Fruit fly (Drosophila melanogaster) whole organism, prepupa: ENCODE results near the gene CG9117.

ENCODE experiments used
- CG10669 ChIP-seq: fragments of 200-800 bp; sonication (Bioruptor generic); optimal IDR thresholded peaks from 3 replicates; lab custom pipeline; 2018; ENCODE audit warnings: missing biosample characterization, mild to moderate bottlenecking, missing genetic modification characterization, moderate library complexity
- CG11294 ChIP-seq: fragments of 200-800 bp; sonication (Bioruptor generic); IDR thresholded peaks from 2 replicates; pipeline ENCODE4 v1.3.6; 2022; ENCODE audit warnings: missing biosample characterization, missing genetic modification characterization
- CG11902 ChIP-seq: fragments of 200-800 bp; sonication (Bioruptor generic); optimal IDR thresholded peaks from 3 replicates; lab custom pipeline; 2016; ENCODE audit warnings: missing biosample characterization, missing genetic modification characterization
- CG15336 ChIP-seq: fragments of 200-800 bp; sonication (Bioruptor generic); IDR thresholded peaks from 2 replicates; pipeline ENCODE4 v1.3.6; 2022; ENCODE audit warnings: missing biosample characterization, missing genetic modification characterization
- CG1621 ChIP-seq: fragments of 200-800 bp; sonication (Bioruptor generic); optimal IDR thresholded peaks from 3 replicates; lab custom pipeline; 2018; ENCODE audit warnings: missing biosample characterization, mild to moderate bottlenecking, missing genetic modification characterization
- CG16779 ChIP-seq: fragments of 200-800 bp; sonication (Bioruptor generic); optimal IDR thresholded peaks from 3 replicates; lab custom pipeline; 2017; ENCODE audit warnings: missing biosample characterization, mild to moderate bottlenecking, missing genetic modification characterization
- CG31627 ChIP-seq: fragments of 200-800 bp; sonication (Bioruptor generic); optimal IDR thresholded peaks from 3 replicates; lab custom pipeline; 2016; ENCODE audit warnings: missing biosample characterization, missing genetic modification characterization
- CG32006 ChIP-seq: fragments of 200-800 bp; sonication (Bioruptor generic); optimal IDR thresholded peaks from 3 replicates; lab custom pipeline; 2017; ENCODE audit warnings: missing biosample characterization, mild to moderate bottlenecking, missing genetic modification characterization
- CG3919 ChIP-seq: fragments of 200-800 bp; sonication (Bioruptor generic); optimal IDR thresholded peaks from 3 replicates; lab custom pipeline; 2016; ENCODE audit warnings: missing biosample characterization, missing genetic modification characterization
- CG4318 ChIP-seq: fragments of 200-800 bp; sonication (Bioruptor generic); optimal IDR thresholded peaks from 3 replicates; lab custom pipeline; 2017; ENCODE audit warnings: missing biosample characterization, mild to moderate bottlenecking, missing genetic modification characterization
- CG6808 ChIP-seq: fragments of 200-800 bp; sonication (Bioruptor generic); optimal IDR thresholded peaks from 3 replicates; lab custom pipeline; 2017; ENCODE audit warnings: missing biosample characterization, missing genetic modification characterization, mild to moderate bottlenecking, moderate library complexity, missing genetic modification reagents
- CG7368 ChIP-seq: fragments of 200-800 bp; sonication (Bioruptor generic); optimal IDR thresholded peaks from 3 replicates; lab custom pipeline; 2016; ENCODE audit warnings: missing biosample characterization, missing genetic modification characterization
- CG8119 ChIP-seq: fragments of 200-800 bp; sonication (Bioruptor generic); IDR thresholded peaks from 3 replicates; pipeline ENCODE4 v1.3.6; 2022; ENCODE audit warnings: missing biosample characterization, missing genetic modification characterization
- CG8319 ChIP-seq: fragments of 200-800 bp; sonication (Bioruptor generic); optimal IDR thresholded peaks from 3 replicates; lab custom pipeline; 2016; ENCODE audit warnings: missing biosample characterization, missing genetic modification characterization
- CG8632 ChIP-seq: fragments of 200-800 bp; sonication (Bioruptor generic); optimal IDR thresholded peaks from 3 replicates; lab custom pipeline; 2016; ENCODE audit warnings: missing biosample characterization, missing genetic modification characterization
- CG9139 ChIP-seq: fragments of 200-800 bp; sonication (Bioruptor generic); optimal IDR thresholded peaks from 3 replicates; lab custom pipeline; 2017; ENCODE audit warnings: missing biosample characterization, mild to moderate bottlenecking, missing genetic modification characterization
- Eip75B ChIP-seq: fragments of 200-800 bp; sonication (Bioruptor generic); optimal IDR thresholded peaks from 3 replicates; lab custom pipeline; 2016; ENCODE audit warnings: missing biosample characterization, missing genetic modification characterization
- Eip93F ChIP-seq: fragments of 200-800 bp; sonication (Bioruptor generic); optimal IDR thresholded peaks from 2 replicates; lab custom pipeline; 2016; ENCODE audit warnings: missing biosample characterization, mild to moderate bottlenecking, missing genetic modification characterization
- Ets21C ChIP-seq: fragments of 200-800 bp; sonication (Bioruptor generic); optimal IDR thresholded peaks from 3 replicates; lab custom pipeline; 2016; ENCODE audit warnings: missing biosample characterization, missing genetic modification characterization
- Ets96B ChIP-seq: fragments of 200-800 bp; optimal IDR thresholded peaks from 2 replicates; lab custom pipeline; 2019; ENCODE audit warnings: missing biosample characterization, mild to moderate bottlenecking, missing genetic modification characterization, moderate library complexity
- Gug ChIP-seq: fragments of 200-800 bp; sonication (Bioruptor generic); IDR thresholded peaks from 2 replicates; pipeline ENCODE4 v1.3.6; 2022; ENCODE audit warnings: missing biosample characterization, missing genetic modification characterization
- Hr38 ChIP-seq: sonication (Bioruptor generic); optimal IDR thresholded peaks from 2 replicates; lab custom pipeline; 2016; ENCODE audit warnings: missing biosample characterization, missing genetic modification characterization
- Hr39 ChIP-seq: fragments of 200-800 bp; sonication (Bioruptor generic); optimal IDR thresholded peaks from 2 replicates; lab custom pipeline; 2016; ENCODE audit warnings: missing biosample characterization, missing genetic modification characterization
- Hr4 ChIP-seq: fragments of 200-800 bp; sonication (Bioruptor generic); optimal IDR thresholded peaks from 3 replicates; lab custom pipeline; 2016; ENCODE audit warnings: missing biosample characterization, missing genetic modification characterization
- Lpt ChIP-seq: fragments of 200-800 bp; sonication (Bioruptor generic); optimal IDR thresholded peaks from 3 replicates; lab custom pipeline; 2016; ENCODE audit warnings: missing biosample characterization, missing genetic modification characterization
- Met ChIP-seq: fragments of 200-800 bp; sonication (Bioruptor generic); optimal IDR thresholded peaks from 3 replicates; lab custom pipeline; 2016; ENCODE audit warnings: missing biosample characterization, missing genetic modification characterization
- Sox102F ChIP-seq: fragments of 200-800 bp; sonication (Bioruptor generic); optimal IDR thresholded peaks from 2 replicates; lab custom pipeline; 2016; ENCODE audit warnings: missing biosample characterization, mild to moderate bottlenecking, missing genetic modification characterization
- Sox14 ChIP-seq: fragments of 200-800 bp; sonication (Bioruptor generic); optimal IDR thresholded peaks from 3 replicates; lab custom pipeline; 2016; ENCODE audit warnings: missing biosample characterization, missing genetic modification characterization
- Sox15 ChIP-seq: fragments of 200-800 bp; sonication (Bioruptor generic); optimal IDR thresholded peaks from 3 replicates; lab custom pipeline; 2016; ENCODE audit warnings: missing biosample characterization, missing genetic modification characterization
- achi ChIP-seq: fragments of 200-800 bp; sonication (Bioruptor generic); optimal IDR thresholded peaks from 3 replicates; lab custom pipeline; 2016; ENCODE audit warnings: missing biosample characterization, missing genetic modification characterization
- acj6 ChIP-seq: fragments of 200-800 bp; sonication (Bioruptor generic); optimal IDR thresholded peaks from 3 replicates; lab custom pipeline; 2016; ENCODE audit warnings: missing biosample characterization, missing genetic modification characterization
- cyc ChIP-seq: fragments of 200-800 bp; sonication (Bioruptor generic); optimal IDR thresholded peaks from 3 replicates; lab custom pipeline; 2016; ENCODE audit warnings: missing biosample characterization, missing genetic modification characterization
- eg ChIP-seq: fragments of 200-800 bp; sonication (Bioruptor generic); IDR thresholded peaks from 3 replicates; pipeline ENCODE4 v1.3.6; 2022; ENCODE audit warnings: missing biosample characterization, missing genetic modification characterization
- esn ChIP-seq: fragments of 200-800 bp; sonication (Bioruptor generic); optimal IDR thresholded peaks from 2 replicates; lab custom pipeline; 2016; ENCODE audit warnings: missing biosample characterization, mild to moderate bottlenecking, missing genetic modification characterization, moderate library complexity
- fd59A ChIP-seq: fragments of 200-800 bp; sonication (Bioruptor generic); optimal IDR thresholded peaks from 2 replicates; lab custom pipeline; 2017; ENCODE audit warnings: missing biosample characterization, mild to moderate bottlenecking, missing genetic modification characterization, missing genetic modification reagents
- net ChIP-seq: fragments of 200-800 bp; sonication (Bioruptor generic); optimal IDR thresholded peaks from 3 replicates; lab custom pipeline; 2016; ENCODE audit warnings: missing biosample characterization, missing genetic modification characterization
- pdm3 ChIP-seq: fragments of 200-800 bp; sonication (Bioruptor generic); optimal IDR thresholded peaks from 3 replicates; lab custom pipeline; 2016; ENCODE audit warnings: missing biosample characterization, missing genetic modification characterization
- salr ChIP-seq, 2 experiments: fragments of 200-800 bp; sonication (Bioruptor generic); optimal IDR thresholded peaks; 3 replicates each; lab custom pipeline; 2016 to 2018; ENCODE audit warnings: missing biosample characterization in 2 of 2, missing genetic modification characterization in 2 of 2, mild to moderate bottlenecking in 1 of 2
- spab ChIP-seq: fragments of 200-800 bp; sonication (Bioruptor generic); optimal IDR thresholded peaks from 2 replicates; lab custom pipeline; 2017; ENCODE audit warnings: missing biosample characterization, mild to moderate bottlenecking, missing genetic modification characterization, missing genetic modification reagents
- ss ChIP-seq, 2 experiments: fragments of 200-800 bp; sonication (Bioruptor generic); optimal IDR thresholded peaks; 2 replicates in 1 of 2; 3 replicates in 1 of 2; lab custom pipeline; 2017 to 2018; ENCODE audit warnings: mild to moderate bottlenecking in 2 of 2, missing biosample characterization in 2 of 2, missing genetic modification characterization in 2 of 2, moderate library complexity in 1 of 2
- vri ChIP-seq: fragments of 200-800 bp; sonication (Bioruptor generic); optimal IDR thresholded peaks from 3 replicates; lab custom pipeline; 2016; ENCODE audit warnings: missing biosample characterization, mild to moderate bottlenecking, missing genetic modification characterization

CG9117 gene

DNA sequence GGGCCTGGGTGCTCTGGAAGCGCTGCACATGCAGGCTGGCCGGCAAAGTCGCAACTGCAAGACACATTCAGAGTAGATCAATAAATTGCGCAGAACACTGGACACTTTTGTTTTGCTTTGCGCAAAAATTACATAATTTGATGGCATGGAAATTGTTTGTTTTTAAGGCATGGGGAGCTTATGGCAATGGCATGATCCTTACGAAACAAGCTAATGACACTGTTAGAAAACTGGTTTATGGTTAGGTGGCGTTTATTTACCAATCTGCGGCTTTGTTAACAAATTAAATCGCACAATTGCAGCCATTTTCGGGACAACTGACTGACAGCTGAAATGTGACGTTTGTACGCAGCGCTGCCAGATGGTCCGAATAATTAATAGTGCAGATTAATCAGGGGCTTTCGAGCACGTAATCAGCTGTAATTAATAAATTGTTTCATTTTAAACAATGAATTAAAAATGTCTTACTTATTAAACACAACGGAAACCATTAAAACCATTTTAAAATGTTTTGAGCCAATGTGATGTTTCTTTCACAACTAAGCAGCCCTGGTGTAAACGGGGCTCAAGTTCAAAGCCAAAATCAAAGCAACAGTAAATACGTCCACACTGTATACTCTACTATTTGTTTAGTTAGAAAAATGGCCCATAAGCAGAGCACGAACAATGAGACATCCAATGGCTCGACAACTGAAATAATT lies 24.8 kb upstream of the CG9117 start, which contains the start of the genes ND-51 and CG13994 (continued):
- TF ChIP-seq pdm3 (GFP tag; lab: Kevin White, UChicago) (peak; percentile 80), CG8632 (peak; percentile 45), salr (GFP tag; optimal IDR thresholded peaks at IDR 0.05; lab: Kevin White, UChicago) (peak in 1 of 2 experiments; percentile 53), CG11294 (GFP tag; lab: Robert Waterston, UW) (peak; percentile 30; the same call in 1 of the 2 replicates), cyc (peak; percentile 81), Sox15 (GFP tag; lab: Kevin White, UChicago) (peak; percentile 64), Ets96B (tag; lab: Kevin White, UChicago) (peak; percentile 65), CG8119 (GFP tag; lab: Robert Waterston, UW) (peak; percentile 49; the same call in 2 of the 3 replicates), Eip75B (peak; percentile 75), Eip93F (GFP tag; lab: Kevin White, UChicago) (no peak), eg (GFP tag; lab: Robert Waterston, UW) (peak; percentile 79), CG3919 (GFP tag; lab: Kevin White, UChicago) (peak; percentile 79), Hr4 (GFP tag; lab: Kevin White, UChicago) (peak; percentile 86), esn (GFP tag; lab: Kevin White, UChicago) (peak; percentile 73), CG15336 (GFP tag; lab: Robert Waterston, UW) (peak; percentile 55), net (GFP tag; lab: Kevin White, UChicago) (no peak), Gug (peak; percentile 65; the same call in 1 of the 2 replicates)
- TF ChIP-seq, all 60 proteins: peak for 41

DNA sequence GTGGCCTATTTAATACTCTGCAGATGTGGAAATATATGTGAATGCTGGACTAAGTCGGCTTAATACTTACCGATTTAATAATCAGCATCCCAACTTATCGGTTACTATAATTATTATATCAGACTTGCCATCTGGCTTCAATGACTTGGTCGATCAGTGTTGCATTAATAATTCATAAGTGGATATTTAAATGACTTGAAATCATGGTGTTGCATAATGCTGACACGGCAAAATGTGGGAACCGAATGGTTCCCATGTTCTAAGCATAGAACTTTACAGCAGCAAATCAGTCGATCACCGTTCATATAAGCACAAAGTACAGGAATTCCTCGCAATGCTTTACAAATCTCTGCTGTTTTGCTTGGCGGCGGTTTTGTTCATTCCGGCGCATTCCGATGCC lies 22.5 kb upstream of the CG9117 start, which contains the start of gene CG34180:
TSS of gene CG34180 (plus strand) at position 301 of the 400 bp plus-strand sequence.
- no peak for TF ChIP-seq CG7368 (GFP tag; lab: Kevin White, UChicago)
- TF ChIP-seq Lpt (GFP tag; lab: Kevin White, UChicago): no peak
- TF ChIP-seq Met (GFP tag; lab: Kevin White, UChicago): no peak

DNA sequence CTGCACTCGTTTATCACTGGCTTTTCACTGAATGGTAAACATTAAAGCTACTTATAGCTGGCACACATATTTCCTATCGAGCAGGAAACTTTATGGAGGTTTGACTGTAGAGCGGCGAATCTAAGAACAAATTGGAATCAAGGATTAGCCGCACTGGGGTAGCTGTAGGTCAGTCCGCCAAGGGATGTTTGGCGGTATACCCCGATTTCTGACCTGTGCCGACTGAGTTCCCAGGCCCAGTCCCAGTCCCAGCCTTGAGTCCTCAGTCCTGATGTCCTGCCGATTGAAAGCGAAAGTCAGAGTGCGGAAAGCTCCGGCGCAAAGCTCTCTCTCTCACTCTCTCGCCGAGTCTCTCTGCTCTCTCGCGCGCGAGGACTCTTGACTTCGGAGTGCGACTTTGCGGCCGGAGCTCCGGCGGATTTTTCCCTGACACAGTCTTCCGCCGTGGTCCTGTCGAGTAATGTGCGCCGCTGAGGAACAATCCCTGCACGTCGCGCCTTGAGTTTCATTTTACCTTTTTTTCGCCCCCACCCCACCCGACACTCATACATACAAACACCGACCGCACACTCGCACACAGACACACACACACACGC lies 16.3 kb upstream of the CG9117 start, which contains the start of gene CG13995:
TSS of gene CG13995 (plus strand) at position 429 of the 596 bp plus-strand sequence.
- TF ChIP-seq Sox14 (GFP tag; lab: Kevin White, UChicago): no peak
- TF ChIP-seq CG1621 (tag; lab: Kevin White, UChicago): peak; percentile 53
- no peak for TF ChIP-seq CG7368 (GFP tag; lab: Kevin White, UChicago)
- TF ChIP-seq CG15336 (GFP tag; lab: Robert Waterston, UW): 0 out of 2 replicates have a peak, but pooled peaks have one; percentile 20
- no peak for TF ChIP-seq achi (GFP tag; lab: Kevin White, UChicago)
- no peak for TF ChIP-seq Ets21C
- TF ChIP-seq salr (GFP tag; optimal IDR thresholded peaks at IDR 0.05; lab: Kevin White, UChicago): no peak
- TF ChIP-seq ss (GFP tag; optimal IDR thresholded peaks at IDR 0.05; lab: Kevin White, UChicago): peak; percentile 8 to 19

DNA sequence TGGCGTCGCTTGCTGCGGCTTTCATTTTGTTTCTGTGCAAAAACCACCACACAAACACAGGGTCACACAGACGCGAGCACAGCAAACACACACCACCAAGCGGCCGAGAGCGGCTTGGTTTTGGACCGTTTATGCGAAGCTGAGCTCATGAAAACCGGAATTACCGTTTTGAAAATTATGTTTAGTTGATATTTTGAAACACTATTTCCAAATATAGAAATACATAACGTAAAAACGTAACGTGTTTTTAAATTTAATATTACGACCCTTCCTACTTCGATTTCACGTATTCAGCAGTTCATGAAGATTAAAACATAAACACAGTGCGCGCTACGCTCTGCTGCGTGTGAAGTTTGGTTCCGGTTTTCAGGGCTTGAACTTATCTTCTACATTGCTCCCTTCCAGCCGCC lies 13.5 kb upstream of the CG9117 start:
- TF ChIP-seq CG8119 (GFP tag; lab: Robert Waterston, UW) (peak; percentile 98), Sox102F (GFP tag; lab: Kevin White, UChicago) (peak; percentile 97), acj6 (GFP tag; lab: Kevin White, UChicago) (peak; percentile 94), fd59A (GFP tag; lab: Kevin White, UChicago) (peak; percentile 88), CG31627 (peak; percentile 94), CG32006 (peak; percentile 97), CG6808 (peak; percentile 93), Hr38 (no peak), Sox14 (GFP tag; lab: Kevin White, UChicago) (peak; percentile 96), CG8319 (GFP tag; lab: Kevin White, UChicago) (peak; percentile 88), vri (peak; percentile 96), esn (GFP tag; lab: Kevin White, UChicago) (peak; percentile 98), spab (GFP tag; lab: Kevin White, UChicago) (peak; percentile 90), Sox15 (GFP tag; lab: Kevin White, UChicago) (peak; percentile 82), eg (GFP tag; lab: Robert Waterston, UW) (peak; percentile 97), ss (GFP tag; optimal IDR thresholded peaks at IDR 0.05; lab: Kevin White, UChicago) (peak; percentile 96), net (GFP tag; lab: Kevin White, UChicago) (peak; percentile 98), CG11294 (GFP tag; lab: Robert Waterston, UW) (peak; percentile 91), CG4318 (GFP tag; lab: Kevin White, UChicago) (no peak), CG9139 (GFP tag; lab: Kevin White, UChicago) (peak; percentile 94), CG16779 (tag; lab: Kevin White, UChicago) (peak; percentile 94), CG7368 (GFP tag; lab: Kevin White, UChicago) (peak; percentile 93), CG11902 (GFP tag; lab: Kevin White, UChicago) (peak; percentile 79), Hr39 (GFP tag; lab: Kevin White, UChicago) (peak; percentile 93), CG10669 (peak; percentile 89), cyc (peak; percentile 93)
